Worm (Caenorhabditis elegans): Measurements from ENCODE around the gene ZC116.5.
A peak's percentile ranks its signal among the peaks of the same experiment; 100 is the strongest.

ZC116.5 gene

ce11 chrV:12584771-12585170 lies 24.0 kb downstream of the ZC116.5 start:
- TF ChIP-seq lim-6 (tag; optimal IDR thresholded peaks at IDR 0.05): no peak
- TF ChIP-seq ceh-18 (tag; optimal IDR thresholded peaks at IDR 0.05): no peak
- no peak for TF ChIP-seq F13H6.1 (tag; optimal IDR thresholded peaks at IDR 0.05)
- TF ChIP-seq dve-1 (tag; optimal IDR thresholded peaks at IDR 0.05): no peak
- no peak for TF ChIP-seq pqm-1 (tag; optimal IDR thresholded peaks at IDR 0.05)
- TF ChIP-seq ceh-30 (tag; optimal IDR thresholded peaks at IDR 0.05): no peak
- TF ChIP-seq ceh-22 (tag; optimal IDR thresholded peaks at IDR 0.05): no peak
- TF ChIP-seq pha-2 (tag; optimal IDR thresholded peaks at IDR 0.05): no peak
- TF ChIP-seq ceh-2 (tag; optimal IDR thresholded peaks at IDR 0.05): no peak
- no peak for TF ChIP-seq elt-2 (tag; optimal IDR thresholded peaks at IDR 0.05)
- no peak for TF ChIP-seq ztf-16 (tag; optimal IDR thresholded peaks at IDR 0.05)
- TF ChIP-seq Y22D7AL.16 (tag; optimal IDR thresholded peaks at IDR 0.05): no peak
- no peak for TF ChIP-seq pag-3 (tag; optimal IDR thresholded peaks at IDR 0.05; ENCODE audit: borderline replicate concordance)
- TF ChIP-seq pat-9 (tag; optimal IDR thresholded peaks at IDR 0.05): no peak
- no peak for TF ChIP-seq hlh-6 (tag; optimal IDR thresholded peaks at IDR 0.05)

ce11 chrV:12583421-12583820 lies 25.3 kb downstream of the ZC116.5 start:
- TF ChIP-seq unc-42 (tag; optimal IDR thresholded peaks at IDR 0.05) (peak; percentile 89), ref-2 (tag; optimal IDR thresholded peaks at IDR 0.05) (no peak)

ce11 chrV:12579299-12579698 lies 29.5 kb downstream of the ZC116.5 start, which contains the start of gene E02A10.3:
Gene E02A10.3 (plus strand): TSS chrV:12579599.
- TF ChIP-seq hlh-8 (tag; optimal IDR thresholded peaks at IDR 0.05) (no peak), pqm-1 (tag; optimal IDR thresholded peaks at IDR 0.05) (no peak), odd-2 (tag; optimal IDR thresholded peaks at IDR 0.05) (no peak), hlh-30 (tag; optimal IDR thresholded peaks at IDR 0.05; ENCODE audit: insufficient read depth) (no peak), sdc-2 (tag; optimal IDR thresholded peaks at IDR 0.05) (no peak), gmeb-2 (tag; optimal IDR thresholded peaks at IDR 0.05) (no peak), nfya-1 (tag; optimal IDR thresholded peaks at IDR 0.05) (no peak), Y22D7AL.16 (tag; optimal IDR thresholded peaks at IDR 0.05) (no peak), ahr-1 (tag; optimal IDR thresholded peaks at IDR 0.05) (no peak), tbx-7 (tag; optimal IDR thresholded peaks at IDR 0.05) (no peak), ama-1 (optimal IDR thresholded peaks at IDR 0.05) (no peak), ceh-2 (tag; optimal IDR thresholded peaks at IDR 0.05) (no peak), C38D4.7 (GFP tag; optimal IDR thresholded peaks at IDR 0.05) (no peak), hlh-15 (tag; optimal IDR thresholded peaks at IDR 0.05) (no peak), F13H6.1 (tag; optimal IDR thresholded peaks at IDR 0.05) (no peak), madf-2 (tag; optimal IDR thresholded peaks at IDR 0.05) (no peak), fkh-10 (GFP tag; optimal IDR thresholded peaks at IDR 0.05) (no peak), ref-2 (tag; optimal IDR thresholded peaks at IDR 0.05) (no peak), pag-3 (tag; optimal IDR thresholded peaks at IDR 0.05; ENCODE audit: borderline replicate concordance) (no peak)

- TF ChIP-seq pat-9 (tag; optimal IDR thresholded peaks at IDR 0.05): no peak
- TF ChIP-seq ceh-14 (tag; optimal IDR thresholded peaks at IDR 0.05): no peak
- TF ChIP-seq nhr-232 (tag; optimal IDR thresholded peaks at IDR 0.05): no peak
- no peak for TF ChIP-seq dve-1 (tag; optimal IDR thresholded peaks at IDR 0.05)
- no peak for TF ChIP-seq ceh-31 (tag; optimal IDR thresholded peaks at IDR 0.05)
- TF ChIP-seq mec-3 (tag; optimal IDR thresholded peaks at IDR 0.05; ENCODE audit: borderline replicate concordance): no peak
- no peak for TF ChIP-seq unc-55 (GFP tag; optimal IDR thresholded peaks at IDR 0.05)
- no peak for TF ChIP-seq zip-5 (tag; optimal IDR thresholded peaks at IDR 0.05)
- TF ChIP-seq ceh-2 (tag; optimal IDR thresholded peaks at IDR 0.05): no peak
- TF ChIP-seq tbx-7 (tag; optimal IDR thresholded peaks at IDR 0.05): no peak
- TF ChIP-seq pax-1 (tag; optimal IDR thresholded peaks at IDR 0.05): no peak
- TF ChIP-seq ahr-1 (tag; optimal IDR thresholded peaks at IDR 0.05): no peak
- no peak for TF ChIP-seq ceh-45 (GFP tag; IDR thresholded peaks at IDR 0.05)
- no peak for TF ChIP-seq hlh-15 (tag; optimal IDR thresholded peaks at IDR 0.05)
- TF ChIP-seq ref-2 (tag; optimal IDR thresholded peaks at IDR 0.05): no peak
- no peak for TF ChIP-seq fkh-10 (GFP tag; optimal IDR thresholded peaks at IDR 0.05)
- TF ChIP-seq syd-9 (tag; optimal IDR thresholded peaks at IDR 0.05): no peak
Observed at ce11 chrV:12576495-12576947, 32.2 kb downstream of the ZC116.5 start, which contains the start of gene grl-23. Gene grl-23 (minus strand): TSS chrV:12576897.

Measured in whole organism, late embryonic.